Worm (Caenorhabditis elegans): Measurements from ENCODE around the gene Y22D7AR.2.
A peak's percentile ranks its signal among the peaks of the same experiment; 100 is the strongest.

Y22D7AR.2 gene

ce11 chrIII:1664761-1665266 is 40.9 kb upstream of the Y22D7AR.2 start, which contains the start of gene Y22D7AL.16:
Y22D7AL.16 (minus strand) TSS chrIII:1665216.
- TF ChIP-seq rnt-1 (tag; optimal IDR thresholded peaks at IDR 0.05) (no peak), ceh-45 (GFP tag; IDR thresholded peaks at IDR 0.05) (0 out of 2 replicates have a peak, but pooled peaks have one; percentile 42)

ce11 chrIII:1665373-1665772 is 40.4 kb upstream of the Y22D7AR.2 start:
- TF ChIP-seq ceh-48 (tag; optimal IDR thresholded peaks at IDR 0.05) (no peak), T23F11.4 (GFP tag; optimal IDR thresholded peaks at IDR 0.05) (no peak), ahr-1 (tag; optimal IDR thresholded peaks at IDR 0.05) (no peak), unc-86 (tag; optimal IDR thresholded peaks at IDR 0.05) (no peak), ceh-24 (tag; optimal IDR thresholded peaks at IDR 0.05) (no peak), pqm-1 (tag; optimal IDR thresholded peaks at IDR 0.05) (no peak), ceh-34 (tag; optimal IDR thresholded peaks at IDR 0.05) (no peak), nfya-1 (tag; optimal IDR thresholded peaks at IDR 0.05) (no peak), dmd-4 (tag; optimal IDR thresholded peaks at IDR 0.05; ENCODE audit: borderline replicate concordance) (no peak), unc-3 (GFP tag; conservative IDR thresholded peaks at IDR 0.05) (no peak), unc-3 (tag; optimal IDR thresholded peaks at IDR 0.05) (no peak), ttx-3 (tag; optimal IDR thresholded peaks at IDR 0.05) (no peak), dve-1 (tag; optimal IDR thresholded peaks at IDR 0.05) (no peak), F13H6.1 (tag; optimal IDR thresholded peaks at IDR 0.05) (no peak)

- TF ChIP-seq elt-4 (tag; optimal IDR thresholded peaks at IDR 0.05): no peak
- TF ChIP-seq rnt-1 (tag; optimal IDR thresholded peaks at IDR 0.05): no peak
- no peak for TF ChIP-seq eyg-1 (tag; optimal IDR thresholded peaks at IDR 0.05)
- TF ChIP-seq ceh-2 (tag; optimal IDR thresholded peaks at IDR 0.05): no peak
- TF ChIP-seq sox-2 (GFP tag; IDR thresholded peaks at IDR 0.05): no peak
- TF ChIP-seq dve-1 (tag; optimal IDR thresholded peaks at IDR 0.05): no peak
- no peak for TF ChIP-seq ceh-24 (tag; optimal IDR thresholded peaks at IDR 0.05)
- no peak for TF ChIP-seq hlh-13 (GFP tag; optimal IDR thresholded peaks at IDR 0.05)
- no peak for TF ChIP-seq tbx-7 (tag; optimal IDR thresholded peaks at IDR 0.05)
- no peak for TF ChIP-seq lim-6 (tag; optimal IDR thresholded peaks at IDR 0.05)
- no peak for TF ChIP-seq unc-86 (tag; optimal IDR thresholded peaks at IDR 0.05)
- no peak for TF ChIP-seq nhr-232 (tag; optimal IDR thresholded peaks at IDR 0.05)
- TF ChIP-seq ceh-19 (GFP tag; optimal IDR thresholded peaks at IDR 0.05): no peak
- no peak for TF ChIP-seq ceh-14 (tag; optimal IDR thresholded peaks at IDR 0.05)
- no peak for TF ChIP-seq hlh-6 (tag; optimal IDR thresholded peaks at IDR 0.05)
- TF ChIP-seq sdc-2 (tag; optimal IDR thresholded peaks at IDR 0.05): no peak
- no peak for TF ChIP-seq ceh-6 (GFP tag; optimal IDR thresholded peaks at IDR 0.05)
- no peak for TF ChIP-seq npax-4 (tag; optimal IDR thresholded peaks at IDR 0.05)
- no peak for TF ChIP-seq ahr-1 (tag; optimal IDR thresholded peaks at IDR 0.05)
Observed at ce11 chrIII:1665799-1666308, 39.9 kb upstream of the Y22D7AR.2 start, which contains the start of gene Y22D7AR.3. Y22D7AR.3 (minus strand) TSS chrIII:1665849.

- TF ChIP-seq ceh-48 (tag; optimal IDR thresholded peaks at IDR 0.05) (peak; percentile 15), ceh-6 (GFP tag; optimal IDR thresholded peaks at IDR 0.05) (no peak), pha-4 (tag; optimal IDR thresholded peaks at IDR 0.05) (no peak)
Observed at ce11 chrIII:1666893-1667292, 38.9 kb upstream of the Y22D7AR.2 start.

DNA sequence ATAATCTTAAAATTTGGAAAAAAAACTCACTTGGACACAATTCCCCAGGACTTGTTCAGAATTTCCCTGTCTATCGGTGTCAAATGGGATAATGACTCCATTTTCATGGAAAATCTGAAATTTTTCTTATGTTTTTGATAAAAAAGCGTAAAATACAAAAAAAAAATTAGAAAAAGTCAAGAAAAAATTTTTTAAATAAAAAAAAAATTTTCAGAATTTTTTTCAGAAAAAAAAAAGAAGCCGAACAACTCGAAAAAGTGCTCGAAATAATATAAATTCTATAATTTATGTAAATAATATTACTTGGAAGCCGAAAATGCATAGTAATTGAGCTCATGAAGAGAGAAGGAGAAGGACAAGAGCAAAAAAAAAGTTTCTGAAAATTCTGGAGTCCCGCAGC is 37.2 kb upstream of the Y22D7AR.2 start, which contains the start of gene glb-30:
glb-30 (minus strand) TSS at position 101 of the 400 bp plus-strand sequence.
- no peak for TF ChIP-seq sox-2 (GFP tag; IDR thresholded peaks at IDR 0.05)
- TF ChIP-seq Y22D7AL.16 (tag; optimal IDR thresholded peaks at IDR 0.05): peak; percentile 13

DNA sequence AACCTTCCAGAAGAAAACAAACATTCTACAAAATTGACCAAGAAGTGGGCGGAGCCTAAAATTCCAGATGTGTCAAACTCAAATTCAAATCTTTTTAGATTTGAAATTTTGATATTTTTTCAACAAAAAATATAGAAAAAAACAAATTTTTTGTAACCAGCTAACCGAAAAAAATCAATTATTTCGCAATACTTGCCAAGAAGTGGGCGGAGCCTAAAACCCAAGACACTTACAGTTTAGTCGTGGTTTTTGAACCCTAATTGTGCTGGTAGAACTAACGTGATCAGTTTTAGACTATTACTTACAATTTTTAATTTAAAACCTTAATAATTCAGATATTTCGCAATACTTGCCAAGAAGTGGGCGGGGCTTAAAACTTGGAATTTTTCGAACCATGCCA is 32.4 kb upstream of the Y22D7AR.2 start:
- TF ChIP-seq tbx-7 (tag; optimal IDR thresholded peaks at IDR 0.05) (no peak), lim-6 (tag; optimal IDR thresholded peaks at IDR 0.05) (no peak), ceh-34 (tag; optimal IDR thresholded peaks at IDR 0.05) (no peak), ama-1 (optimal IDR thresholded peaks at IDR 0.05) (no peak), T23F11.4 (GFP tag; optimal IDR thresholded peaks at IDR 0.05) (no peak), hlh-15 (tag; optimal IDR thresholded peaks at IDR 0.05) (no peak), che-1 (tag; optimal IDR thresholded peaks at IDR 0.05) (no peak), ceh-6 (GFP tag; optimal IDR thresholded peaks at IDR 0.05) (no peak), hlh-6 (tag; optimal IDR thresholded peaks at IDR 0.05) (no peak)

Measured in whole organism, late embryonic.